Worm (Caenorhabditis elegans) whole organism, L4/young adult: ENCODE measurements around the gene clec-175.

ENCODE experiments used
- W03F9.2 ChIP-seq: fragments of 150-350 bp; optimal IDR thresholded peaks from 2 replicates; lab custom pipeline; 2014; ENCODE audit warnings: missing biosample characterization, missing genetic modification characterization
- dao-5 ChIP-seq: sonication (generic microtip); optimal IDR thresholded peaks from 2 replicates; lab custom pipeline; 2016; ENCODE audit warnings: missing genotype, missing genetic modification characterization, moderate library complexity, missing compliant biosample characterization

DNA sequence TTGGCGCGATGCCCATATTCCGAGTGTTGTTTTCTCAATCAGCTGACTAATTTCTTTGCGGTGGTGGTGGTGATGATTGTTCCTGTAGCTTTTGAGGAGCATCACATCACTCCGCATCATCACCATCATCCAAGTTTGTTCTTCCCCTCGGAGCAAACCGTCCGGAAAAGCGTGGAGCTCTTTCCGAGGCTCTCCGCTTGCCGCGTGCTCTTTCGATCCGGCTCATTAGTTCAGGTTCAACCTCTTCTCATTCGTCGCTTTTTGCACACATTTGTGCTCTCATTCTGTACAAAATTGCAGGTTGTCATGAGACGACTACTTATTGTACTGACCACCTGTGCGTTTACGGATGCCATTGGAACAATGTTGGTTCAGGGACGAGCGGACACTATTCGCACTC lies 43.1 kb downstream of the clec-175 start, which contains the start of gene M01H9.5:
- TF ChIP-seq W03F9.2, result no peak
- TF ChIP-seq dao-5, result no peak
